Worm (Caenorhabditis elegans) whole organism, early embryonic: ENCODE measurements around the gene Y39A3CL.4.

ENCODE experiments used
- B0310.2 ChIP-seq: sonication (generic microtip); optimal IDR thresholded peaks from 2 replicates; lab custom pipeline; 2016; ENCODE audit warnings: mild to moderate bottlenecking, missing genetic modification characterization, missing compliant biosample characterization
- ama-1 ChIP-seq: fragments of 150-350 bp; optimal IDR thresholded peaks from 2 replicates; lab custom pipeline; 2014
- ceh-13 ChIP-seq: fragments of 200-800 bp; sonication (Bioruptor generic); optimal IDR thresholded peaks from 2 replicates; lab custom pipeline; 2018; ENCODE audit warnings: mild to moderate bottlenecking, missing genetic modification characterization, missing compliant biosample characterization
- ets-7 ChIP-seq: sonication (generic microtip); optimal IDR thresholded peaks from 2 replicates; lab custom pipeline; 2016; ENCODE audit warnings: missing genotype, missing genetic modification characterization, missing compliant biosample characterization
- flt-1 ChIP-seq: fragments of 200-800 bp; sonication (Bioruptor generic); IDR thresholded peaks from 2 replicates; pipeline ENCODE4 v1.3.6; 2022; ENCODE audit warnings: missing genetic modification characterization, missing compliant biosample characterization
- hmg-4 ChIP-seq: fragments of 200-800 bp; sonication (Bioruptor generic); optimal IDR thresholded peaks from 2 replicates; lab custom pipeline; 2018; ENCODE audit warnings: mild to moderate bottlenecking, missing genetic modification characterization, missing compliant biosample characterization
- hnd-1 ChIP-seq: sonication (generic microtip); optimal IDR thresholded peaks from 2 replicates; lab custom pipeline; 2016; ENCODE audit warnings: missing genetic modification characterization, missing compliant biosample characterization
- pes-1 ChIP-seq: fragments of 200-800 bp; sonication (Bioruptor generic); IDR thresholded peaks from 2 replicates; pipeline ENCODE4 v1.3.6; 2022; ENCODE audit warnings: missing genetic modification reagents, missing genetic modification characterization, missing compliant biosample characterization
- sea-1 ChIP-seq: fragments of 200-800 bp; sonication (Bioruptor generic); conservative IDR thresholded peaks from 2 replicates; pipeline ENCODE4 v1.3.6; 2022; ENCODE audit warnings: missing genetic modification characterization, missing compliant biosample characterization
- tbx-11 ChIP-seq: fragments of 200-800 bp; sonication (Bioruptor generic); IDR thresholded peaks from 2 replicates; pipeline ENCODE4 v1.3.6; 2022; ENCODE audit warnings: missing genetic modification characterization, missing compliant biosample characterization
- tra-4 ChIP-seq: sonication (generic microtip); optimal IDR thresholded peaks from 2 replicates; lab custom pipeline; 2017; ENCODE audit warnings: missing genetic modification characterization, missing compliant biosample characterization

DNA sequence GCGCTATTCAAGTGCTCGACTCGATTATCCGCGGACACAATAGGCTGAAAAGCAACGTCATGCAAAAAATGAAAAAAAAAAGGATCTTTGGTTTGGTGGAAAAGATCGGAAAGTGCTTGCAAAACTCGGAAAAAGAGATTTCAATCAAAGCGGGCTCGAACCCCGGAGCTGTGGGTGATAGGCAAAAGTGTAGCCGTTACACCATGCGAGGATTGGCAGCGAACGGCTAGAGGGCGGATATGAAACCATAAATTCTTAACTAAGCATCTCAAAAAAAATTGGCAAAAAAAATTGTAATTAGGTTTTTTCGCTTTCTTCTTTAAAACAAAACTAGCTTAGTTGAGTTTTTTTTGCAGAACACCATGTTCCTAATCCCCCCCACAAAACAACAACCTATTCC, 33.4 kb downstream of the Y39A3CL.4 start:
- TF ChIP-seq ama-1 (lab: Kevin White, UChicago) (no peak), ets-7 (tag; lab: Kevin White, UChicago) (no peak), hnd-1 (tag; lab: Kevin White, UChicago) (no peak), tbx-11 (GFP tag; lab: Robert Waterston, UW) (no peak), tra-4 (no peak), hmg-4 (GFP tag; lab: Kevin White, UChicago) (no peak), B0310.2 (no peak), sea-1 (GFP tag; lab: Robert Waterston, UW) (no peak), pes-1 (no peak), ceh-13 (GFP tag; lab: Kevin White, UChicago) (no peak), flt-1 (no peak)
